Worm (Caenorhabditis elegans): ENCODE data around the gene F44E5.15.

- TF ChIP-seq nfya-1 (tag; optimal IDR thresholded peaks at IDR 0.05; ENCODE audit: insufficient read depth) (no peak), nhr-76 (tag; optimal IDR thresholded peaks at IDR 0.05) (no peak), snpc-4 (tag; optimal IDR thresholded peaks at IDR 0.05) (no peak), fos-1 (tag; optimal IDR thresholded peaks at IDR 0.05) (no peak), nhr-25 (tag; optimal IDR thresholded peaks at IDR 0.05) (no peak), ceh-28 (tag; optimal IDR thresholded peaks at IDR 0.05) (no peak), ama-1 (optimal IDR thresholded peaks at IDR 0.05) (no peak), unc-62 (GFP tag; optimal IDR thresholded peaks at IDR 0.05) (no peak)
Observed at ce11 chrII:11766472-11766871, 6.0 kb upstream of the F44E5.15 start, which contains the start of gene F44E5.2.
